Fruit fly (Drosophila melanogaster) whole organism, adult: ENCODE data around the gene CG32248.

ENCODE experiments used
- CG11617 ChIP-seq: fragments of 200-800 bp; sonication (Bioruptor generic); optimal IDR thresholded peaks from 2 replicates; lab custom pipeline; 2017; ENCODE audit warnings: mild to moderate bottlenecking, missing biosample characterization, missing genetic modification reagents, missing genetic modification characterization
- CG12768 ChIP-seq: fragments of 200-800 bp; sonication (Bioruptor generic); optimal IDR thresholded peaks from 2 replicates; lab custom pipeline; 2017; ENCODE audit warnings: missing biosample characterization, missing genetic modification characterization, mild to moderate bottlenecking, moderate library complexity, missing genetic modification reagents
- CG14711 ChIP-seq: fragments of 200-800 bp; sonication (Bioruptor generic); optimal IDR thresholded peaks from 2 replicates; lab custom pipeline; 2018; ENCODE audit warnings: missing biosample characterization, mild to moderate bottlenecking, missing genetic modification characterization, moderate library complexity
- CG1620 ChIP-seq: fragments of 200-800 bp; sonication (Bioruptor generic); optimal IDR thresholded peaks from 2 replicates; lab custom pipeline; 2016; ENCODE audit warnings: missing biosample characterization, missing genetic modification characterization
- CG33017 ChIP-seq: fragments of 200-800 bp; sonication (Bioruptor generic); optimal IDR thresholded peaks from 2 replicates; lab custom pipeline; 2018; ENCODE audit warnings: missing biosample characterization, mild to moderate bottlenecking, missing genetic modification characterization, moderate library complexity
- CG5204 ChIP-seq: fragments of 200-800 bp; sonication (Bioruptor generic); optimal IDR thresholded peaks from 2 replicates; lab custom pipeline; 2016; ENCODE audit warnings: missing biosample characterization, missing genetic modification characterization
- CG7045 ChIP-seq: fragments of 200-800 bp; sonication (Bioruptor generic); optimal IDR thresholded peaks from 2 replicates; lab custom pipeline; 2017; ENCODE audit warnings: missing biosample characterization, mild to moderate bottlenecking, missing genetic modification characterization
- CG7101 ChIP-seq: fragments of 200-800 bp; sonication (Bioruptor generic); optimal IDR thresholded peaks from 2 replicates; lab custom pipeline; 2018; ENCODE audit warnings: missing biosample characterization, mild to moderate bottlenecking, missing genetic modification characterization, moderate library complexity
- Clk ChIP-seq: fragments of 200-800 bp; sonication (Bioruptor generic); optimal IDR thresholded peaks from 2 replicates; lab custom pipeline; 2017; ENCODE audit warnings: missing biosample characterization, missing genetic modification characterization
- Crg-1 ChIP-seq: fragments of 200-800 bp; sonication (Bioruptor generic); optimal IDR thresholded peaks from 2 replicates; lab custom pipeline; 2016; ENCODE audit warnings: missing biosample characterization, missing genetic modification characterization
- Hr96 ChIP-seq: fragments of 200-800 bp; sonication (Bioruptor generic); optimal IDR thresholded peaks from 2 replicates; lab custom pipeline; 2016; ENCODE audit warnings: missing biosample characterization, missing genetic modification characterization
- Mnt ChIP-seq: fragments of 200-800 bp; sonication (Bioruptor generic); optimal IDR thresholded peaks from 2 replicates; lab custom pipeline; 2016; ENCODE audit warnings: missing biosample characterization, mild to moderate bottlenecking, missing genetic modification characterization
- bab1 ChIP-seq: fragments of 200-800 bp; sonication (Bioruptor generic); optimal IDR thresholded peaks from 3 replicates; lab custom pipeline; 2019; ENCODE audit warnings: missing biosample characterization, mild to moderate bottlenecking, missing genetic modification characterization, moderate library complexity
- cic ChIP-seq: fragments of 200-800 bp; sonication (Bioruptor generic); optimal IDR thresholded peaks from 2 replicates; lab custom pipeline; 2017; ENCODE audit warnings: missing biosample characterization, mild to moderate bottlenecking, missing genetic modification characterization, moderate library complexity
- cnc ChIP-seq, 2 experiments: fragments of >200 bp; optimal IDR thresholded peaks; 2 replicates each; lab custom pipeline; 2017
- kay ChIP-seq: fragments of 200-800 bp; sonication (Bioruptor generic); peaks from one replicate; lab custom pipeline; 2016; ENCODE audit warnings: missing biosample characterization, missing genetic modification characterization, borderline replicate concordance
- ovo ChIP-seq: fragments of 200-800 bp; sonication (Bioruptor generic); optimal IDR thresholded peaks from 2 replicates; lab custom pipeline; 2016; ENCODE audit warnings: missing biosample characterization, missing genetic modification characterization
- pad ChIP-seq: fragments of 200-800 bp; sonication (Bioruptor generic); optimal IDR thresholded peaks from 3 replicates; lab custom pipeline; 2017; ENCODE audit warnings: missing biosample characterization, missing genetic modification characterization, mild to moderate bottlenecking, moderate library complexity, missing genetic modification reagents
- tj ChIP-seq: fragments of 200-800 bp; sonication (Bioruptor generic); optimal IDR thresholded peaks from 3 replicates; lab custom pipeline; 2017; ENCODE audit warnings: missing biosample characterization, mild to moderate bottlenecking, missing genetic modification characterization, moderate library complexity
- toe ChIP-seq: fragments of 200-800 bp; sonication (Bioruptor generic); optimal IDR thresholded peaks from 2 replicates; lab custom pipeline; 2016; ENCODE audit warnings: missing biosample characterization, missing genetic modification characterization

Gene CG32248

DNA sequence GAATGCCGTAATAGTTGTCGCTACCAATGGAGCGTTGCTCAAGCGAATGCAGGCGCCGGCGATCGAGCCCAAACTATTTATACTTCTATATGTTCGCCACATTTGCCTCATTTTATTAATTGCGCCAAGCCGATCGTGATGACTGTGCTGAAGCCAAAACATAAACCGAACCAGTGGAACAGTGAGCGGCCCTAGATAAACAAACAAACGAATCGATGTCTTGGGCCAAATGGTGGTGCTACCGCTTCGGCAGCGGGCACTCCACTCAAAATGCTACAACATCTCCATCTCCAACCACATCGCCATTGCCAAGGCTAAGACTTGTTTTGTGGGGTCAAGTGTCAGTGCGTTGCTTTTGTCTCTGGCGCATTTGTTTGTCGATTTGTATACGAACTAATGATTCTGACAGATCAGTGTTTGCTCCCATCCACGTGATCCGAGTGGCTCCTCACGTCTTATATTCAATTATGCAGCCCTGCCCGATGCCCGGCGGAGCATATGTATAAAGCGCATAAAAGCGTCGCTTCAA is 7.7 kb upstream of the CG32248 start, which contains the start of gene CG15024:
TSS of gene CG15024 (minus strand) at position 51 of the 529 bp plus-strand sequence.
- no peak for TF ChIP-seq CG1620 (GFP tag; lab: Kevin White, UChicago)
- no peak for TF ChIP-seq toe (GFP tag; lab: Kevin White, UChicago)
- no peak for TF ChIP-seq tj
- TF ChIP-seq Mnt (GFP tag; lab: Kevin White, UChicago) = no peak
- no peak for TF ChIP-seq cnc (optimal IDR thresholded peaks at IDR 0.05; lab: Kevin White, UChicago)
- no peak for TF ChIP-seq bab1 (GFP tag; lab: Kevin White, UChicago)

- TF ChIP-seq Hr96 = no peak
- no peak for TF ChIP-seq Mnt (GFP tag; lab: Kevin White, UChicago)
- TF ChIP-seq Crg-1 (GFP tag; lab: Kevin White, UChicago) = no peak
- TF ChIP-seq Clk (GFP tag; lab: Kevin White, UChicago) = no peak
- TF ChIP-seq CG5204 (GFP tag; lab: Kevin White, UChicago) = no peak
- TF ChIP-seq cic (GFP tag; lab: Kevin White, UChicago) = no peak
- TF ChIP-seq CG1620 (GFP tag; lab: Kevin White, UChicago) = no peak
- TF ChIP-seq CG14711 (tag; lab: Kevin White, UChicago) = no peak
- TF ChIP-seq tj = no peak
- TF ChIP-seq CG7101 = no peak
- no peak for TF ChIP-seq CG12768 (GFP tag; lab: Kevin White, UChicago)
- TF ChIP-seq CG7045 (GFP tag; lab: Kevin White, UChicago) = no peak
- TF ChIP-seq cnc (optimal IDR thresholded peaks at IDR 0.05; lab: Kevin White, UChicago) = no peak
- TF ChIP-seq pad = no peak
- TF ChIP-seq ovo = no peak
- no peak for TF ChIP-seq kay (GFP tag; lab: Kevin White, UChicago)
- no peak for TF ChIP-seq bab1 (GFP tag; lab: Kevin White, UChicago)
- no peak for TF ChIP-seq CG33017 (tag; lab: Kevin White, UChicago)
- TF ChIP-seq CG11617 = no peak
Observed at dm6 chr3L:4466530-4466929, 5.0 kb upstream of the CG32248 start, which contains the start of gene CG32241. CG32241 (minus strand) TSS chr3L:4466630.

- TF ChIP-seq CG1620 (GFP tag; lab: Kevin White, UChicago) (no peak), pad (no peak), cic (GFP tag; lab: Kevin White, UChicago) (no peak), tj (no peak), cnc (optimal IDR thresholded peaks at IDR 0.05; lab: Kevin White, UChicago) (no peak), CG5204 (GFP tag; lab: Kevin White, UChicago) (no peak), kay (GFP tag; lab: Kevin White, UChicago) (peak; percentile 33)
Observed at dm6 chr3L:4469701-4470100, 1.8 kb upstream of the CG32248 start, which contains the start of gene CG32249. CG32249 (plus strand) TSS chr3L:4470001.

- no peak for TF ChIP-seq cic (GFP tag; lab: Kevin White, UChicago)
- TF ChIP-seq CG1620 (GFP tag; lab: Kevin White, UChicago) = no peak
- no peak for TF ChIP-seq CG11617
- TF ChIP-seq ovo = no peak
- no peak for TF ChIP-seq CG7045 (GFP tag; lab: Kevin White, UChicago)
- TF ChIP-seq toe (GFP tag; lab: Kevin White, UChicago) = no peak
- no peak for TF ChIP-seq Clk (GFP tag; lab: Kevin White, UChicago)
- TF ChIP-seq CG33017 (tag; lab: Kevin White, UChicago) = no peak
- no peak for TF ChIP-seq bab1 (GFP tag; lab: Kevin White, UChicago)
- no peak for TF ChIP-seq CG5204 (GFP tag; lab: Kevin White, UChicago)
- no peak for TF ChIP-seq kay (GFP tag; lab: Kevin White, UChicago)
- no peak for TF ChIP-seq pad
Observed at dm6 chr3L:4472768-4473167, 1.2 kb downstream of the CG32248 start, which contains the start of gene CG11349. CG11349 (plus strand) TSS chr3L:4473068.

DNA sequence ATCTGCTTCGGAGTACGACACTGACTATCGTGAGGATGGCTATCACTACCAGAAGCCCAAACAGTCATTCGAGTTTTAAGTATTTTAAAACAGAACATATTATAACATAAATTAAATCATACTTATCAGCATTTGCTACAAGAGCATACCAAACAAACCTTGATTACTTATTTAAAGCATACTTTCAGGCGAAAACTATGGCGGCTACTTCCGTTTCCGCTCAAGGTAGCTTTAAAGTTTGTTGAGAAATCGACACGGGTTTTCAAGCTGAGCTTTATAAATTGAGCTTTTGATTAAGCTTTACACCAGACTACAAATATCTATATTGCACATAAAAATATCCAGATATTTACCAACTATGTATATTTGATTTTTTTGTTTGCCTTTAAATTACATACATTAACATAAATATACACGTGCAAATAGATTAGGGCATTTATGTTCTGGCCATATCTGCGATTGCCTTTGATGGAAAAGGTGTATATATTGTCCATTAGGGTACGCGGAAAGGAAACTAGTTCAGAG is 3.5 kb downstream of the CG32248 start:
- TF ChIP-seq kay (GFP tag; lab: Kevin White, UChicago) (no peak), CG7045 (GFP tag; lab: Kevin White, UChicago) (peak; percentile 48), bab1 (GFP tag; lab: Kevin White, UChicago) (peak; percentile 91), Clk (GFP tag; lab: Kevin White, UChicago) (no peak), Mnt (GFP tag; lab: Kevin White, UChicago) (no peak), CG14711 (tag; lab: Kevin White, UChicago) (peak; percentile 23), CG5204 (GFP tag; lab: Kevin White, UChicago) (no peak)

- no peak for TF ChIP-seq toe (GFP tag; lab: Kevin White, UChicago)
- no peak for TF ChIP-seq cic (GFP tag; lab: Kevin White, UChicago)
- no peak for TF ChIP-seq bab1 (GFP tag; lab: Kevin White, UChicago)
Observed at dm6 chr3L:4475704-4476103, 4.2 kb downstream of the CG32248 start.

DNA sequence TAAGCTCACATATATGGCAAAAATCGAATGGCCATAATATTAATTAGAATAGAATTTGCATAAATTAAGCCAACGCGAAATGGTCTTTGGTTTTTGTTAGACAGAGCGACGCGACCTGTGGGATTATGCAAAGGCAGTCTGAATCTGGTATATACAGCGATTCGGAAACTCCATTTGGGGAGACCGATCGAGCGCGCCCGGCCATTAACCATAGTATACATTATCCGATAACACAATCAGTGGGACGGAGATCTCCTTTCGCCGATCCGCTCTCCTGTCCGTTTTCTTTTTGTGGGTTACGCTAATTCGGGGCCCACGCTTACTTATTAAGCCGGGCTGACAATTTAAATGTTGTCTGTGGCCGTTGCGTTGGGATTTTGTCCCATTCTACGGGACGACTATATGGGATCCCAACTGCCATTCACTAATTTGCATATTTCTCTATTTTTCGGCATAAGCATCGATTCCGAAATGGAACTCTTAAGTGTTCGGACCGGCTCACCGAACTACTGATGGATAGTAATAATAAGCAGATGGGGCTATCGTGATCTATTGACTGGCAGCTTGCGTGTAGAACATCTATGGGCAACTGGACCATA is 6.2 kb downstream of the CG32248 start:
- TF ChIP-seq cnc (optimal IDR thresholded peaks at IDR 0.05; lab: Kevin White, UChicago) = no peak
- TF ChIP-seq kay (GFP tag; lab: Kevin White, UChicago) = no peak
- TF ChIP-seq CG1620 (GFP tag; lab: Kevin White, UChicago) = no peak
- no peak for TF ChIP-seq bab1 (GFP tag; lab: Kevin White, UChicago)
- no peak for TF ChIP-seq CG5204 (GFP tag; lab: Kevin White, UChicago)
- TF ChIP-seq CG14711 (tag; lab: Kevin White, UChicago) = no peak
- TF ChIP-seq Crg-1 (GFP tag; lab: Kevin White, UChicago) = no peak
- TF ChIP-seq pad = no peak
- TF ChIP-seq CG7101 = no peak
- TF ChIP-seq Hr96 = no peak
